Worm (Caenorhabditis elegans): ENCODE data around the gene C31H1.1.

DNA sequence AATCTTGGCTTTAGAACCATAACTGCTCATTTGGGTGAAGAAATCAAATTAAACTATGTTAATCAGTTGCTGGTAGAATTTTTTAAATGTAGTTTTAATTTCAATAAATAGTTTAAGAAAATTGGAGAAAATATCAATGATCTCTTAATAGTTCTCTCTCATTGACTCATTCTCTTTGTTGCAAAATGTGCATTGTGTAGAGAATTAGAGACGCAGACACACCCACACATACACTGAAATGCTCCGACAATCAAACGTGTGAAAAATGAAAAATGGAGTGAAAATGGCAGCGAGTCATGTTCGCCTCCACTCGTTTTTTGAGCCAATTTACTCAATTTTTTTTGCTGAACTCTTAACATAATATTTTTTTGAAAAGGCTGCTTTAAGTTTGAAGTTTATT lies 23.7 kb downstream of the C31H1.1 start:
- no peak for TF ChIP-seq tbx-11 (GFP tag; IDR thresholded peaks at IDR 0.05)
- TF ChIP-seq sea-1 (GFP tag; conservative IDR thresholded peaks at IDR 0.05): no peak
- TF ChIP-seq ets-7 (tag; optimal IDR thresholded peaks at IDR 0.05): no peak
- TF ChIP-seq ama-1 (optimal IDR thresholded peaks at IDR 0.05): no peak
- TF ChIP-seq flt-1 (GFP tag; IDR thresholded peaks at IDR 0.05): no peak
- no peak for TF ChIP-seq aly-1 (tag; optimal IDR thresholded peaks at IDR 0.05)
- TF ChIP-seq hnd-1 (tag; optimal IDR thresholded peaks at IDR 0.05): no peak
- TF ChIP-seq F13C5.2 (tag; optimal IDR thresholded peaks at IDR 0.05): no peak
- TF ChIP-seq tra-4 (tag; optimal IDR thresholded peaks at IDR 0.05): no peak
- TF ChIP-seq hmbx-1 (tag; optimal IDR thresholded peaks at IDR 0.05): no peak
